Worm (Caenorhabditis elegans): Measurements from ENCODE around the gene lact-8.
A peak's percentile ranks its signal among the peaks of the same experiment; 100 is the strongest.

lact-8 gene

DNA sequence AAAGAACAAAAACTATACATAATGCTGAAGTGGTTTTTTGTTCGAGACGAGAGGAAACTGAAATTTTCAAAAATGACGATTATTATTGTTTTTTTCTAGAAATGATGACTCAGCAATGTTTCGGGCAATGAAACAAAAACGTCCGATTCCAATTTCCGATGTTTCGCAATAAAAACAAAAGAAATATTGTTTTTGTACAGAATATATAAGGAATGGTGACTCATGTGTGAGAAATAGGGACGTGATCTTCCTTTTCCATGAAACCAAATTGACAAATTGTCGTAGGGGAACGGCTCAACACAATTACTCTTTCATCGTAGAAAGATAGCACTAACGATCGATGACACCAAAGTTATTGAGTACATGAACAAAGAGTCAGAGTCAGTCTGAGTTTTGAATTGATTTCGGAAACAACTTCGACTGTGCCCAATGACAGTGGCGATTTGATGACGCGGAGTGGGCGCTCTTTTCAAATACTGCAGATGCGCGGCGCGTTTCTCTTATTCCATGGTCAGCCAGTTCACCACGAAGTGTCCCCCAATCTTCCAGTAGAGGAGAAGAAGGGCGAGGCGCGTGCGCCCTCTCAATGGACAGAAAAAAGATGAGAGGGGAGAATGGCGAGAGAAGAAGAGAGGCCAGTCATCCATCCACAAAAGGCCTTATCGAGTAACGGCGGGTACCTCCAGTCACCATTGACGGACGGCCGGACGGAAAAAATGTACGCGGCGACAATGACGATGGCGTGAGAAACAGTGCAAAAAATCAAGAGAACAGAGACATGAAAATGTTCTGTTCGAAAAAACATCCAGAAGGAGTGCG, 18.0 kb downstream of the lact-8 start:
- no peak for TF ChIP-seq ceh-28 (tag; optimal IDR thresholded peaks at IDR 0.05)
- TF ChIP-seq nhr-23 (tag; optimal IDR thresholded peaks at IDR 0.05), result peak; percentile 26
- TF ChIP-seq pqm-1 (tag; optimal IDR thresholded peaks at IDR 0.05), result no peak
- no peak for TF ChIP-seq nhr-237 (tag; optimal IDR thresholded peaks at IDR 0.05)
- TF ChIP-seq elt-2 (tag; optimal IDR thresholded peaks at IDR 0.05), result no peak
- no peak for TF ChIP-seq fkh-2 (tag; optimal IDR thresholded peaks at IDR 0.05)
- no peak for TF ChIP-seq nhr-76 (tag; optimal IDR thresholded peaks at IDR 0.05)
- TF ChIP-seq sea-2 (GFP tag; optimal IDR thresholded peaks at IDR 0.05), result no peak
- no peak for TF ChIP-seq tbx-2 (tag; optimal IDR thresholded peaks at IDR 0.05)
- no peak for TF ChIP-seq ZK546.5 (tag; optimal IDR thresholded peaks at IDR 0.05)
- TF ChIP-seq nhr-11 (tag; optimal IDR thresholded peaks at IDR 0.05), result no peak
- TF ChIP-seq snpc-4 (tag; optimal IDR thresholded peaks at IDR 0.05), result peak; percentile 28
- no peak for TF ChIP-seq nhr-28 (tag; optimal IDR thresholded peaks at IDR 0.05)
- no peak for TF ChIP-seq nhr-43 (tag; optimal IDR thresholded peaks at IDR 0.05; ENCODE audit: poor library complexity, severe bottlenecking)
- TF ChIP-seq aly-2 (tag; optimal IDR thresholded peaks at IDR 0.05), result no peak
- TF ChIP-seq egl-5 (tag; optimal IDR thresholded peaks at IDR 0.05), result no peak
- TF ChIP-seq nhr-77 (tag; optimal IDR thresholded peaks at IDR 0.05), result no peak
- TF ChIP-seq fos-1 (tag; optimal IDR thresholded peaks at IDR 0.05), result no peak
- no peak for TF ChIP-seq jun-1 (tag; optimal IDR thresholded peaks at IDR 0.05)
- TF ChIP-seq daf-12 (tag; optimal IDR thresholded peaks at IDR 0.05), result no peak
- TF ChIP-seq ztf-4 (tag; optimal IDR thresholded peaks at IDR 0.05), result no peak
- no peak for TF ChIP-seq eor-1 (tag; optimal IDR thresholded peaks at IDR 0.05)
- peak; percentile 64 for TF ChIP-seq ama-1 (optimal IDR thresholded peaks at IDR 0.05)
- no peak for TF ChIP-seq elt-3 (tag; optimal IDR thresholded peaks at IDR 0.05)
- no peak for TF ChIP-seq ceh-16 (tag; optimal IDR thresholded peaks at IDR 0.05)
- no peak for TF ChIP-seq unc-39 (tag; optimal IDR thresholded peaks at IDR 0.05)
- TF ChIP-seq mml-1 (tag; optimal IDR thresholded peaks at IDR 0.05), result no peak
- peak; percentile 23 for TF ChIP-seq mdl-1 (tag; optimal IDR thresholded peaks at IDR 0.05)
- TF ChIP-seq fkh-10 (GFP tag; optimal IDR thresholded peaks at IDR 0.05), result no peak
- TF ChIP-seq nhr-12 (tag; optimal IDR thresholded peaks at IDR 0.05), result no peak
- TF ChIP-seq nhr-67 (tag; optimal IDR thresholded peaks at IDR 0.05), result no peak
- TF ChIP-seq zag-1 (tag; optimal IDR thresholded peaks at IDR 0.05), result no peak
- TF ChIP-seq egl-27 (tag; optimal IDR thresholded peaks at IDR 0.05), result no peak
- TF ChIP-seq hmg-11 (tag; optimal IDR thresholded peaks at IDR 0.05), result peak; percentile 85
- TF ChIP-seq nfya-1 (tag; optimal IDR thresholded peaks at IDR 0.05; ENCODE audit: insufficient read depth), result peak; percentile 78
- no peak for TF ChIP-seq ceh-9 (tag; optimal IDR thresholded peaks at IDR 0.05)
- no peak for TF ChIP-seq R02D3.7 (tag; optimal IDR thresholded peaks at IDR 0.05)
- TF ChIP-seq nhr-25 (tag; optimal IDR thresholded peaks at IDR 0.05), result peak; percentile 68
- no peak for TF ChIP-seq skn-1 (tag; optimal IDR thresholded peaks at IDR 0.05)
- no peak for TF ChIP-seq lin-39 (tag; optimal IDR thresholded peaks at IDR 0.05)
- TF ChIP-seq lsy-12 (tag; optimal IDR thresholded peaks at IDR 0.05), result no peak
- TF ChIP-seq ceh-82 (tag; optimal IDR thresholded peaks at IDR 0.05), result no peak
- TF ChIP-seq pha-4 (tag; optimal IDR thresholded peaks at IDR 0.05), result no peak
- peak; percentile 61 for TF ChIP-seq lin-15B (tag; optimal IDR thresholded peaks at IDR 0.05)
- TF ChIP-seq unc-62 (GFP tag; optimal IDR thresholded peaks at IDR 0.05), result no peak
- TF ChIP-seq elt-1 (tag; optimal IDR thresholded peaks at IDR 0.05), result no peak
- no peak for TF ChIP-seq ztf-11 (tag; optimal IDR thresholded peaks at IDR 0.05)

All from whole organism, L3 larva.